Worm (Caenorhabditis elegans) whole organism, late embryonic: Measurements from ENCODE around the gene acl-8.
A peak's percentile ranks its signal among the peaks of the same experiment; 100 is the strongest.

ENCODE experiments used
- C08G9.2 ChIP-seq: sonication (generic microtip); optimal IDR thresholded peaks from 2 replicates; lab custom pipeline; 2016; ENCODE audit warnings: mild to moderate bottlenecking, missing genetic modification characterization, moderate library complexity, missing compliant biosample characterization
- C38D4.7 ChIP-seq: fragments of 200-800 bp; sonication (Bioruptor generic); optimal IDR thresholded peaks from 2 replicates; lab custom pipeline; 2018; ENCODE audit warnings: mild to moderate bottlenecking, missing genetic modification characterization, moderate library complexity, missing compliant biosample characterization
- K09A11.1 ChIP-seq: sonication (generic microtip); optimal IDR thresholded peaks from 2 replicates; lab custom pipeline; 2017; ENCODE audit warnings: antibody characterized with exemption, mild to moderate bottlenecking, missing genetic modification characterization, missing compliant biosample characterization; ENCODE audit not compliant: insufficient read depth
- T23F11.4 ChIP-seq: fragments of 200-800 bp; sonication (Bioruptor generic); optimal IDR thresholded peaks from 2 replicates; lab custom pipeline; 2018; ENCODE audit warnings: mild to moderate bottlenecking, missing genetic modification characterization, missing compliant biosample characterization
- Y22D7AL.16 ChIP-seq: sonication (generic microtip); optimal IDR thresholded peaks from 2 replicates; lab custom pipeline; 2016; ENCODE audit warnings: missing genetic modification characterization, missing compliant biosample characterization
- ceh-2 ChIP-seq: sonication (generic microtip); optimal IDR thresholded peaks from 2 replicates; lab custom pipeline; 2016; ENCODE audit warnings: missing genotype, missing genetic modification characterization, missing compliant biosample characterization
- ceh-30 ChIP-seq: fragments of 150-350 bp; optimal IDR thresholded peaks from 2 replicates; lab custom pipeline; 2014; ENCODE audit warnings: missing biosample characterization, missing genetic modification characterization
- ceh-31 ChIP-seq: sonication (generic microtip); optimal IDR thresholded peaks from 2 replicates; lab custom pipeline; 2016; ENCODE audit warnings: missing genetic modification characterization, missing compliant biosample characterization
- ceh-34 ChIP-seq: sonication (generic microtip); optimal IDR thresholded peaks from 2 replicates; lab custom pipeline; 2016; ENCODE audit warnings: mild to moderate bottlenecking, missing genetic modification characterization, missing compliant biosample characterization
- ceh-45 ChIP-seq: fragments of 200-800 bp; sonication (Bioruptor generic); IDR thresholded peaks from 2 replicates; pipeline ENCODE4 v1.3.6; 2022; ENCODE audit warnings: missing genetic modification reagents, missing genetic modification characterization, missing compliant biosample characterization
- ceh-48 ChIP-seq: sonication (generic microtip); optimal IDR thresholded peaks from 2 replicates; lab custom pipeline; 2016; ENCODE audit warnings: missing genetic modification characterization, inconsistent platforms, missing compliant biosample characterization
- ceh-6 ChIP-seq: fragments of 200-800 bp; sonication (Bioruptor generic); optimal IDR thresholded peaks from 2 replicates; lab custom pipeline; 2018; ENCODE audit warnings: mild to moderate bottlenecking, missing genetic modification characterization, missing compliant biosample characterization
- che-1 ChIP-seq: sonication (generic microtip); optimal IDR thresholded peaks from 2 replicates; lab custom pipeline; 2016; ENCODE audit warnings: mild to moderate bottlenecking, missing genetic modification characterization, missing compliant biosample characterization
- dmd-4 ChIP-seq: sonication (generic microtip); optimal IDR thresholded peaks from 2 replicates; lab custom pipeline; 2016; ENCODE audit warnings: borderline replicate concordance, missing genetic modification characterization, missing compliant biosample characterization
- dve-1 ChIP-seq: sonication (generic microtip); optimal IDR thresholded peaks from 2 replicates; lab custom pipeline; 2017; ENCODE audit warnings: antibody characterized with exemption, mild to moderate bottlenecking, missing genetic modification characterization, missing compliant biosample characterization
- elt-2 ChIP-seq: sonication (generic microtip); optimal IDR thresholded peaks from 2 replicates; lab custom pipeline; 2016; ENCODE audit warnings: missing genetic modification reagents, missing genetic modification characterization, missing compliant biosample characterization
- elt-4 ChIP-seq: sonication (generic microtip); optimal IDR thresholded peaks from 2 replicates; lab custom pipeline; 2016; ENCODE audit warnings: missing genetic modification characterization, missing compliant biosample characterization
- ets-4 ChIP-seq: sonication (generic microtip); optimal IDR thresholded peaks from 2 replicates; lab custom pipeline; 2016; ENCODE audit warnings: missing genetic modification characterization, missing compliant biosample characterization
- eyg-1 ChIP-seq: sonication (generic microtip); optimal IDR thresholded peaks from 2 replicates; lab custom pipeline; 2016; ENCODE audit warnings: missing genotype, missing genetic modification characterization, missing compliant biosample characterization
- fax-1 ChIP-seq: sonication (generic microtip); optimal IDR thresholded peaks from 2 replicates; lab custom pipeline; 2016; ENCODE audit warnings: missing genotype, missing genetic modification characterization, missing compliant biosample characterization
- fkh-6 ChIP-seq: sonication (generic microtip); optimal IDR thresholded peaks from 2 replicates; lab custom pipeline; 2016; ENCODE audit warnings: missing genetic modification characterization, missing compliant biosample characterization
- gmeb-2 ChIP-seq: sonication (generic microtip); optimal IDR thresholded peaks from 2 replicates; lab custom pipeline; 2016; ENCODE audit warnings: missing genetic modification characterization, inconsistent platforms, missing compliant biosample characterization
- hlh-13 ChIP-seq: fragments of 200-800 bp; sonication (Bioruptor generic); optimal IDR thresholded peaks from 2 replicates; lab custom pipeline; 2018; ENCODE audit warnings: mild to moderate bottlenecking, missing genetic modification characterization, missing compliant biosample characterization
- hlh-15 ChIP-seq: sonication (generic microtip); optimal IDR thresholded peaks from 2 replicates; lab custom pipeline; 2016; ENCODE audit warnings: missing genetic modification characterization, missing compliant biosample characterization
- hlh-30 ChIP-seq: sonication (generic microtip); optimal IDR thresholded peaks from 2 replicates; lab custom pipeline; 2017; ENCODE audit warnings: antibody characterized with exemption, missing genetic modification characterization, missing compliant biosample characterization; ENCODE audit not compliant: insufficient read depth
- hlh-6 ChIP-seq: sonication (generic microtip); optimal IDR thresholded peaks from 2 replicates; lab custom pipeline; 2016; ENCODE audit warnings: missing genotype, missing genetic modification characterization, missing compliant biosample characterization
- lim-6 ChIP-seq: sonication (generic microtip); optimal IDR thresholded peaks from 2 replicates; lab custom pipeline; 2016; ENCODE audit warnings: missing genetic modification characterization, missing compliant biosample characterization
- mec-3 ChIP-seq: sonication (generic microtip); optimal IDR thresholded peaks from 2 replicates; lab custom pipeline; 2016; ENCODE audit warnings: borderline replicate concordance, missing genetic modification characterization, missing compliant biosample characterization
- nfya-1 ChIP-seq: sonication (generic microtip); optimal IDR thresholded peaks from 2 replicates; lab custom pipeline; 2017; ENCODE audit warnings: missing genetic modification characterization, mild to moderate bottlenecking, missing compliant biosample characterization, antibody characterized with exemption, moderate library complexity
- nhr-11 ChIP-seq: fragments of 150-350 bp; optimal IDR thresholded peaks from 2 replicates; lab custom pipeline; 2014; ENCODE audit warnings: missing biosample characterization, missing genetic modification characterization
- pag-3 ChIP-seq: sonication (generic microtip); optimal IDR thresholded peaks from 2 replicates; lab custom pipeline; 2016; ENCODE audit warnings: missing compliant biosample characterization, missing genetic modification characterization, borderline replicate concordance
- pat-9 ChIP-seq: fragments of 200-800 bp; sonication (Bioruptor generic); optimal IDR thresholded peaks from 2 replicates; lab custom pipeline; 2018; ENCODE audit warnings: mild to moderate bottlenecking, missing genetic modification characterization, moderate library complexity, missing compliant biosample characterization
- pax-1 ChIP-seq: fragments of 150-350 bp; optimal IDR thresholded peaks from 2 replicates; lab custom pipeline; 2014; ENCODE audit warnings: missing biosample characterization, missing genetic modification characterization
- pqm-1 ChIP-seq: sonication (generic microtip); optimal IDR thresholded peaks from 2 replicates; lab custom pipeline; 2016; ENCODE audit warnings: missing genetic modification characterization, missing compliant biosample characterization
- ref-2 ChIP-seq: sonication (generic microtip); optimal IDR thresholded peaks from 2 replicates; lab custom pipeline; 2016; ENCODE audit warnings: missing genetic modification characterization, missing compliant biosample characterization
- rnt-1 ChIP-seq: sonication (generic microtip); optimal IDR thresholded peaks from 2 replicates; lab custom pipeline; 2016; ENCODE audit warnings: missing genetic modification characterization, missing compliant biosample characterization
- sdc-2 ChIP-seq: sonication (generic microtip); optimal IDR thresholded peaks from 2 replicates; lab custom pipeline; 2016; ENCODE audit warnings: missing genotype, missing genetic modification characterization, missing compliant biosample characterization
- sox-2 ChIP-seq: fragments of 200-800 bp; sonication (Bioruptor generic); IDR thresholded peaks from 2 replicates; pipeline ENCODE4 v1.3.6; 2022; ENCODE audit warnings: missing genetic modification reagents, missing genetic modification characterization, missing compliant biosample characterization
- sox-4 ChIP-seq: sonication (generic microtip); optimal IDR thresholded peaks from 2 replicates; lab custom pipeline; 2017; ENCODE audit warnings: mild to moderate bottlenecking, missing genetic modification characterization, inconsistent platforms, missing compliant biosample characterization
- syd-9 ChIP-seq: sonication (generic microtip); optimal IDR thresholded peaks from 2 replicates; lab custom pipeline; 2016; ENCODE audit warnings: mild to moderate bottlenecking, missing genetic modification characterization, moderate library complexity, missing compliant biosample characterization
- tbx-2 ChIP-seq: sonication (generic microtip); optimal IDR thresholded peaks from 2 replicates; lab custom pipeline; 2016; ENCODE audit warnings: missing genetic modification characterization, missing compliant biosample characterization
- tbx-7 ChIP-seq: sonication (generic microtip); optimal IDR thresholded peaks from 2 replicates; lab custom pipeline; 2016; ENCODE audit warnings: missing genotype, missing genetic modification characterization, missing compliant biosample characterization
- unc-55 ChIP-seq: sonication (generic microtip); optimal IDR thresholded peaks from 2 replicates; lab custom pipeline; 2017; ENCODE audit warnings: missing biosample characterization, missing genetic modification reagents, missing genetic modification characterization
- zip-5 ChIP-seq: sonication (generic microtip); optimal IDR thresholded peaks from 2 replicates; lab custom pipeline; 2016; ENCODE audit warnings: missing genetic modification characterization, missing compliant biosample characterization
- ztf-16 ChIP-seq: sonication (generic microtip); optimal IDR thresholded peaks from 2 replicates; lab custom pipeline; 2017; ENCODE audit warnings: missing genetic modification characterization, missing compliant biosample characterization

acl-8 gene

ce11 chrV:6427433-6427832 is 23.2 kb upstream of the acl-8 start:
- no peak for TF ChIP-seq pag-3 (tag; lab: Kevin White, UChicago)
- TF ChIP-seq hlh-6 (tag; lab: Kevin White, UChicago) = no peak
- TF ChIP-seq pax-1 = no peak
- peak; percentile 27 for TF ChIP-seq K09A11.1 (tag; lab: Kevin White, UChicago)
- TF ChIP-seq ets-4 = no peak
- no peak for TF ChIP-seq ref-2 (tag; lab: Kevin White, UChicago)
- TF ChIP-seq tbx-2 (tag; lab: Kevin White, UChicago) = peak; percentile 18
- TF ChIP-seq unc-55 (GFP tag; lab: Kevin White, UChicago) = no peak
- no peak for TF ChIP-seq lim-6 (tag; lab: Kevin White, UChicago)
- no peak for TF ChIP-seq pat-9 (tag; lab: Kevin White, UChicago)
- peak; percentile 67 for TF ChIP-seq rnt-1 (tag; lab: Kevin White, UChicago)
- no peak for TF ChIP-seq ceh-2 (tag; lab: Kevin White, UChicago)
- no peak for TF ChIP-seq eyg-1 (tag; lab: Kevin White, UChicago)
- no peak for TF ChIP-seq hlh-15
- no peak for TF ChIP-seq fkh-6
- peak; percentile 26 for TF ChIP-seq nfya-1 (tag; lab: Kevin White, UChicago)
- TF ChIP-seq sox-2 (GFP tag; lab: Robert Waterston, UW) = no peak
- no peak for TF ChIP-seq ceh-48
- no peak for TF ChIP-seq pqm-1 (tag; lab: Kevin White, UChicago)
- TF ChIP-seq ceh-30 (tag; lab: Kevin White, UChicago) = peak; percentile 33
- TF ChIP-seq hlh-13 (GFP tag; lab: Kevin White, UChicago) = no peak
- TF ChIP-seq gmeb-2 = no peak
- no peak for TF ChIP-seq syd-9 (tag; lab: Kevin White, UChicago)
- no peak for TF ChIP-seq ceh-6
- TF ChIP-seq ceh-34 (tag; lab: Kevin White, UChicago) = no peak
- no peak for TF ChIP-seq zip-5
- no peak for TF ChIP-seq C08G9.2 (tag; lab: Kevin White, UChicago)
- TF ChIP-seq C38D4.7 = no peak
- TF ChIP-seq ztf-16 (tag; lab: Kevin White, UChicago) = no peak
- TF ChIP-seq sox-4 = no peak
- no peak for TF ChIP-seq tbx-7 (tag; lab: Kevin White, UChicago)
- TF ChIP-seq sdc-2 = no peak
- TF ChIP-seq elt-4 = no peak
- TF ChIP-seq dve-1 (tag; lab: Kevin White, UChicago) = no peak

- TF ChIP-seq hlh-30 (tag; lab: Kevin White, UChicago) (peak; percentile 6), nhr-11 (no peak)
- TF ChIP-seq, all 69 proteins: peak for 1
These were observed 20.8 kb upstream of the acl-8 start, which contains the start of gene alh-4 for ce11 chrV:6429870-6430339. TSS of gene alh-4 (minus strand) at chrV:6429920.

ce11 chrV:6430526-6431371 is 19.9 kb upstream of the acl-8 start:
- TF ChIP-seq mec-3 = no peak
- TF ChIP-seq eyg-1 (tag; lab: Kevin White, UChicago) = no peak
- TF ChIP-seq che-1 (tag; lab: Kevin White, UChicago) = no peak
- TF ChIP-seq fkh-6 = no peak
- no peak for TF ChIP-seq K09A11.1 (tag; lab: Kevin White, UChicago)
- no peak for TF ChIP-seq ceh-45
- TF ChIP-seq pax-1 = no peak
- TF ChIP-seq sox-4 = no peak
- TF ChIP-seq fax-1 (tag; lab: Kevin White, UChicago) = no peak
- peak; percentile 4 for TF ChIP-seq hlh-30 (tag; lab: Kevin White, UChicago)
- TF ChIP-seq gmeb-2 = no peak
- no peak for TF ChIP-seq T23F11.4 (GFP tag; lab: Kevin White, UChicago)
- TF ChIP-seq Y22D7AL.16 (tag; lab: Kevin White, UChicago) = no peak
- TF ChIP-seq dmd-4 = no peak
- no peak for TF ChIP-seq ceh-31 (tag; lab: Kevin White, UChicago)
- peak; percentile 46 for TF ChIP-seq elt-2 (tag; lab: Kevin White, UChicago)
- TF ChIP-seq tbx-2 (tag; lab: Kevin White, UChicago) = no peak
